Fruit fly (Drosophila melanogaster): ENCODE data around the gene RunxA.
A peak's percentile ranks its signal among the peaks of the same experiment; 100 is the strongest.

Gene RunxA

dm6 chrX:20654954-20655391, 31.4 kb upstream of the RunxA start (continued):
- TF ChIP-seq otp (GFP tag; IDR thresholded peaks at IDR 0.05) (peak; percentile 88), Ssrp (tag; optimal IDR thresholded peaks at IDR 0.05) (peak; percentile 68), CG30020 (tag; optimal IDR thresholded peaks at IDR 0.05) (no peak), sima (GFP tag; optimal IDR thresholded peaks at IDR 0.05) (peak; percentile 8), ash1 (GFP tag; optimal IDR thresholded peaks at IDR 0.05) (peak; percentile 21), CG2120 (GFP tag; optimal IDR thresholded peaks at IDR 0.05) (peak; percentile 7), Atf-2 (GFP tag; optimal IDR thresholded peaks at IDR 0.05) (peak; percentile 68), chinmo (GFP tag; IDR thresholded peaks at IDR 0.05; ENCODE audit: partially characterized antibody) (no peak), pnt (GFP tag; optimal IDR thresholded peaks at IDR 0.05) (peak; percentile 82), Lim3 (GFP tag; IDR thresholded peaks at IDR 0.05) (0 out of 2 replicates have a peak, but pooled peaks have one; percentile 40), CG17802 (tag; optimal IDR thresholded peaks at IDR 0.05) (peak; percentile 46), CG7963 (GFP tag; IDR thresholded peaks at IDR 0.05; ENCODE audit: partially characterized antibody) (no peak), h (optimal IDR thresholded peaks at IDR 0.05) (no peak), CG9609 (GFP tag; optimal IDR thresholded peaks at IDR 0.05) (peak; percentile 71), gcm2 (GFP tag; optimal IDR thresholded peaks at IDR 0.05) (peak; percentile 17), cas (GFP tag; IDR thresholded peaks at IDR 0.05) (no peak), Dref (GFP tag; IDR thresholded peaks at IDR 0.05) (0 out of 2 replicates have a peak, but pooled peaks have one; percentile 14), sd (tag; optimal IDR thresholded peaks at IDR 0.05) (no peak), Rfx (GFP tag; IDR thresholded peaks at IDR 0.05) (peak; percentile 73), D19A (tag; optimal IDR thresholded peaks at IDR 0.05) (peak; percentile 55), gro (GFP tag; optimal IDR thresholded peaks at IDR 0.05) (no peak), unc-4 (GFP tag; IDR thresholded peaks at IDR 0.05; ENCODE audit: partially characterized antibody) (no peak), CG31224 (GFP tag; IDR thresholded peaks at IDR 0.05) (peak; percentile 57), mirr (GFP tag; optimal IDR thresholded peaks at IDR 0.05) (peak; percentile 9), Pdp1 (GFP tag; optimal IDR thresholded peaks at IDR 0.05) (peak; percentile 70 to 77), CG15073 (GFP tag; optimal IDR thresholded peaks at IDR 0.05) (peak; percentile 35), CG10959 (GFP tag; IDR thresholded peaks at IDR 0.05) (peak; percentile 83), Sry-β (GFP tag; optimal IDR thresholded peaks at IDR 0.05) (peak; percentile 34), Ravus (GFP tag; IDR thresholded peaks at IDR 0.05) (peak; percentile 24), CG14050 (GFP tag; IDR thresholded peaks at IDR 0.05) (peak; percentile 64; the same call in 2 of the 3 replicates), scrt (GFP tag; optimal IDR thresholded peaks at IDR 0.05) (peak; percentile 4), sens-2 (GFP tag; IDR thresholded peaks at IDR 0.05) (peak; percentile 62), CG4730 (GFP tag; IDR thresholded peaks at IDR 0.05) (peak; percentile 70), tgo (GFP tag; IDR thresholded peaks at IDR 0.05) (peak; percentile 76), Aef1 (GFP tag; IDR thresholded peaks at IDR 0.05) (peak; percentile 79), Hmr (GFP tag; optimal IDR thresholded peaks at IDR 0.05) (peak; percentile 48), ac (GFP tag; optimal IDR thresholded peaks at IDR 0.05) (peak; percentile 85), CG15696 (tag; optimal IDR thresholded peaks at IDR 0.05) (peak; percentile 79), disco-r (GFP tag; optimal IDR thresholded peaks at IDR 0.05) (peak; percentile 53), tx (GFP tag; optimal IDR thresholded peaks at IDR 0.05) (peak; percentile 38), Sry-δ (GFP tag; optimal IDR thresholded peaks at IDR 0.05) (peak; percentile 51), CG14860 (GFP tag; IDR thresholded peaks at IDR 0.05; ENCODE audit: partially characterized antibody) (no peak), CG1233 (GFP tag; optimal IDR thresholded peaks at IDR 0.05) (peak; percentile 72), CG10274 (GFP tag; optimal IDR thresholded peaks at IDR 0.05) (peak; percentile 44), CG13287 (GFP tag; IDR thresholded peaks at IDR 0.05; ENCODE audit: partially characterized antibody) (no peak), CG1647 (GFP tag; optimal IDR thresholded peaks at IDR 0.05) (peak; percentile 77), Hr3 (GFP tag; optimal IDR thresholded peaks at IDR 0.05) (peak; percentile 66), zen2 (GFP tag; IDR thresholded peaks at IDR 0.05; ENCODE audit: partially characterized antibody) (no peak), lab (GFP tag; optimal IDR thresholded peaks at IDR 0.05) (peak; percentile 76), eyg (GFP tag; optimal IDR thresholded peaks at IDR 0.05) (peak; percentile 59), Dip3 (GFP tag; optimal IDR thresholded peaks at IDR 0.05) (peak; percentile 6)

All from whole organism, embryonic.